Fruit fly (Drosophila melanogaster) whole organism, embryonic: ENCODE results near the gene PolA1.
A peak's percentile ranks its signal among the peaks of the same experiment; 100 is the strongest.

Experiments used
- ATbp ChIP-seq: fragments of 200-800 bp; sonication (Bioruptor generic); optimal IDR thresholded peaks from 2 replicates; lab custom pipeline; 2017; ENCODE audit warnings: missing biosample characterization, mild to moderate bottlenecking, missing genetic modification characterization, missing genetic modification reagents
- Asciz ChIP-seq: fragments of 200-800 bp; sonication (Bioruptor generic); optimal IDR thresholded peaks from 2 replicates; lab custom pipeline; 2017; ENCODE audit warnings: missing biosample characterization, mild to moderate bottlenecking, missing genetic modification characterization, missing genetic modification reagents
- Atf6 ChIP-seq: fragments of 200-800 bp; sonication (Bioruptor generic); IDR thresholded peaks from 2 replicates; pipeline ENCODE4 v1.3.6; 2022; ENCODE audit warnings: missing biosample characterization, missing genetic modification characterization
- CG10959 ChIP-seq: fragments of 200-800 bp; sonication (Bioruptor generic); IDR thresholded peaks from 2 replicates; pipeline ENCODE4 v1.3.6; 2022; ENCODE audit warnings: missing biosample characterization, missing genetic modification characterization
- CG12391 ChIP-seq: fragments of 200-800 bp; sonication (Bioruptor generic); optimal IDR thresholded peaks from 3 replicates; lab custom pipeline; 2018; ENCODE audit warnings: missing biosample characterization, mild to moderate bottlenecking, missing genetic modification characterization, moderate library complexity
- CG13775 ChIP-seq: fragments of 200-800 bp; sonication (Bioruptor generic); optimal IDR thresholded peaks from 3 replicates; lab custom pipeline; 2017; ENCODE audit warnings: missing biosample characterization, mild to moderate bottlenecking, missing genetic modification characterization
- CG14667 ChIP-seq: fragments of 200-800 bp; sonication (Bioruptor generic); IDR thresholded peaks from 2 replicates; pipeline ENCODE4 v1.3.6; 2022; ENCODE audit warnings: missing biosample characterization, missing genetic modification characterization
- CG15479 ChIP-seq: fragments of 200-800 bp; sonication (Bioruptor generic); optimal IDR thresholded peaks from 3 replicates; lab custom pipeline; 2019; ENCODE audit warnings: missing biosample characterization, mild to moderate bottlenecking, missing genetic modification characterization, moderate library complexity
- CG17328 ChIP-seq: fragments of 200-800 bp; sonication (Bioruptor generic); IDR thresholded peaks from 2 replicates; pipeline ENCODE4 v1.3.6; 2022; ENCODE audit warnings: missing biosample characterization, missing genetic modification characterization
- CG18599 ChIP-seq: fragments of 200-800 bp; sonication (Bioruptor generic); optimal IDR thresholded peaks from 3 replicates; lab custom pipeline; 2017; ENCODE audit warnings: missing biosample characterization, missing genetic modification characterization, mild to moderate bottlenecking, moderate library complexity, missing genetic modification reagents
- CG2875 ChIP-seq: fragments of 200-800 bp; sonication (Bioruptor generic); optimal IDR thresholded peaks from 2 replicates; lab custom pipeline; 2017; ENCODE audit warnings: missing biosample characterization, mild to moderate bottlenecking, missing genetic modification characterization, missing genetic modification reagents
- CG3726 ChIP-seq: fragments of 200-800 bp; sonication (Bioruptor generic); IDR thresholded peaks from 3 replicates; pipeline ENCODE4, ENCODE4 v1.3.6; 2022; ENCODE audit warnings: missing biosample characterization, missing genetic modification characterization
- CG4424 ChIP-seq: fragments of 200-800 bp; sonication (Bioruptor generic); optimal IDR thresholded peaks from 3 replicates; lab custom pipeline; 2016; ENCODE audit warnings: missing biosample characterization, missing genetic modification characterization
- CG7556 ChIP-seq: fragments of 200-800 bp; sonication (Bioruptor generic); optimal IDR thresholded peaks from 2 replicates; lab custom pipeline; 2017; ENCODE audit warnings: missing biosample characterization, mild to moderate bottlenecking, missing genetic modification characterization
- CG8290 ChIP-seq, 3 experiments: fragments of 200-800 bp; sonication (Bioruptor generic); optimal IDR thresholded peaks; 2 replicates each; lab custom pipeline; 2016 to 2019; ENCODE audit warnings: missing biosample characterization in 3 of 3, missing genetic modification characterization in 3 of 3, mild to moderate bottlenecking in 2 of 3, moderate library complexity in 1 of 3
- CG9727 ChIP-seq: fragments of 200-800 bp; sonication (Bioruptor generic); optimal IDR thresholded peaks from 3 replicates; lab custom pipeline; 2017; ENCODE audit warnings: missing biosample characterization, mild to moderate bottlenecking, missing genetic modification characterization
- Camta ChIP-seq: fragments of 200-800 bp; sonication (Bioruptor generic); optimal IDR thresholded peaks from 2 replicates; lab custom pipeline; 2016; ENCODE audit warnings: missing biosample characterization, missing genetic modification characterization
- Chrac-16 ChIP-seq: fragments of 200-800 bp; sonication (Bioruptor generic); optimal IDR thresholded peaks from 3 replicates; lab custom pipeline; 2016; ENCODE audit warnings: missing biosample characterization, missing genetic modification characterization
- Dek ChIP-seq: fragments of 200-800 bp; sonication (Bioruptor generic); optimal IDR thresholded peaks from 3 replicates; lab custom pipeline; 2019; ENCODE audit warnings: missing biosample characterization, mild to moderate bottlenecking, missing genetic modification characterization, moderate library complexity
- E2f2 ChIP-seq: fragments of 200-800 bp; sonication (Bioruptor generic); IDR thresholded peaks from 2 replicates; pipeline ENCODE4 v1.3.6; 2022; ENCODE audit warnings: missing biosample characterization, missing genetic modification characterization
- Fer1 ChIP-seq: fragments of 200-800 bp; sonication (Bioruptor generic); optimal IDR thresholded peaks from 2 replicates; lab custom pipeline; 2017; ENCODE audit warnings: missing biosample characterization, mild to moderate bottlenecking, missing genetic modification characterization
- Gug ChIP-seq: fragments of 200-800 bp; sonication (Bioruptor generic); IDR thresholded peaks from 4 replicates; pipeline ENCODE4 v1.3.6; 2022; ENCODE audit warnings: missing biosample characterization, missing genetic modification characterization
- HLH3B ChIP-seq: fragments of 200-800 bp; sonication (Bioruptor generic); IDR thresholded peaks from 2 replicates; pipeline ENCODE4 v1.3.6; 2022; ENCODE audit warnings: missing biosample characterization, missing genetic modification characterization
- Hmr ChIP-seq: fragments of 200-800 bp; sonication (Bioruptor generic); optimal IDR thresholded peaks from 3 replicates; lab custom pipeline; 2017; ENCODE audit warnings: mild to moderate bottlenecking, missing biosample characterization, missing genetic modification reagents, missing genetic modification characterization
- Med ChIP-seq: fragments of 200-800 bp; sonication (Bioruptor generic); peaks from one replicate; lab custom pipeline; 2016; ENCODE audit warnings: missing biosample characterization, missing genetic modification characterization, mild to moderate bottlenecking, inconsistent platforms, moderate library complexity
- NC2α ChIP-seq: fragments of 200-800 bp; sonication (Bioruptor generic); optimal IDR thresholded peaks from 2 replicates; lab custom pipeline; 2016; ENCODE audit warnings: missing biosample characterization, missing genetic modification characterization
- Xrp1 ChIP-seq: fragments of 200-800 bp; sonication (Bioruptor generic); IDR thresholded peaks from 2 replicates; pipeline ENCODE4 v1.3.6; 2022; ENCODE audit warnings: missing biosample characterization, missing genetic modification characterization
- abd-A ChIP-seq: fragments of 200-800 bp; sonication (Bioruptor generic); optimal IDR thresholded peaks from 3 replicates; lab custom pipeline; 2019; ENCODE audit warnings: missing biosample characterization, mild to moderate bottlenecking, missing genetic modification characterization, moderate library complexity
- al ChIP-seq: fragments of 200-800 bp; sonication (Bioruptor generic); IDR thresholded peaks from 2 replicates; pipeline ENCODE4 v1.3.6; 2022; ENCODE audit warnings: missing biosample characterization, missing genetic modification characterization
- dati ChIP-seq: fragments of 200-800 bp; sonication (Bioruptor generic); IDR thresholded peaks from 2 replicates; pipeline ENCODE4 v1.3.6; 2022; ENCODE audit warnings: missing biosample characterization, missing genetic modification characterization
- gce ChIP-seq: fragments of 200-800 bp; sonication (Bioruptor generic); IDR thresholded peaks from 3 replicates; pipeline ENCODE4 v1.3.6; 2022; ENCODE audit warnings: missing biosample characterization, missing genetic modification characterization
- gsb ChIP-seq: fragments of 200-800 bp; sonication (Bioruptor generic); IDR thresholded peaks from 2 replicates; pipeline ENCODE4 v1.3.6; 2022; ENCODE audit warnings: missing biosample characterization, missing genetic modification characterization
- h ChIP-seq: fragments of >200 bp; optimal IDR thresholded peaks from 2 replicates; lab custom pipeline; 2017
- hb ChIP-seq: fragments of 200-800 bp; sonication (Bioruptor generic); IDR thresholded peaks from 3 replicates; pipeline ENCODE4 v1.3.6; 2022; ENCODE audit warnings: missing biosample characterization, missing genetic modification characterization; ENCODE audit not compliant: partially characterized antibody
- lab ChIP-seq: fragments of 200-800 bp; sonication (Bioruptor generic); optimal IDR thresholded peaks from 3 replicates; lab custom pipeline; 2017; ENCODE audit warnings: missing biosample characterization, missing genetic modification characterization, mild to moderate bottlenecking, moderate library complexity, missing genetic modification reagents
- pros ChIP-seq: fragments of 200-800 bp; sonication (Bioruptor generic); optimal IDR thresholded peaks from 3 replicates; lab custom pipeline; 2019; ENCODE audit warnings: missing biosample characterization, mild to moderate bottlenecking, missing genetic modification characterization, moderate library complexity
- psq ChIP-seq: fragments of 200-800 bp; sonication (Bioruptor generic); optimal IDR thresholded peaks from 2 replicates; lab custom pipeline; 2017; ENCODE audit warnings: missing biosample characterization, missing genetic modification characterization
- sd ChIP-seq: fragments of 200-800 bp; sonication (Bioruptor generic); optimal IDR thresholded peaks from 3 replicates; lab custom pipeline; 2018; ENCODE audit warnings: missing biosample characterization, mild to moderate bottlenecking, missing genetic modification characterization, moderate library complexity
- sens ChIP-seq: fragments of 200-800 bp; sonication (Bioruptor generic); peaks from one replicate; lab custom pipeline; 2016; ENCODE audit warnings: missing biosample characterization, missing genetic modification characterization
- sens-2 ChIP-seq: fragments of 200-800 bp; sonication (Bioruptor generic); IDR thresholded peaks from 2 replicates; pipeline ENCODE4 v1.3.6; 2022; ENCODE audit warnings: missing biosample characterization, missing genetic modification characterization
- stwl ChIP-seq: fragments of 200-800 bp; sonication (Bioruptor generic); optimal IDR thresholded peaks from 3 replicates; lab custom pipeline; 2018; ENCODE audit warnings: missing biosample characterization, mild to moderate bottlenecking, missing genetic modification characterization, moderate library complexity
- tap ChIP-seq: fragments of 200-800 bp; optimal IDR thresholded peaks from 3 replicates; lab custom pipeline; 2019; ENCODE audit warnings: missing biosample characterization, mild to moderate bottlenecking, missing genetic modification characterization, moderate library complexity
- tin ChIP-seq: fragments of 200-800 bp; sonication (Bioruptor generic); optimal IDR thresholded peaks from 3 replicates; lab custom pipeline; 2016; ENCODE audit warnings: missing biosample characterization, missing genetic modification characterization
- tll ChIP-seq, 2 experiments: fragments of 200-800 bp in 1 of 2; fragments of >200 bp in 1 of 2; sonication (Bioruptor generic) in 1 of 2; optimal IDR thresholded peaks; 2 replicates each; lab custom pipeline; 2017 to 2019; ENCODE audit warnings: missing biosample characterization in 2 of 2, missing genetic modification characterization in 2 of 2, mild to moderate bottlenecking in 1 of 2, moderate library complexity in 1 of 2
- trem ChIP-seq: fragments of 200-800 bp; optimal IDR thresholded peaks from 3 replicates; lab custom pipeline; 2019; ENCODE audit warnings: missing biosample characterization, mild to moderate bottlenecking, missing genetic modification characterization, moderate library complexity
- twi ChIP-seq: fragments of 200-800 bp; optimal IDR thresholded peaks from 2 replicates; lab custom pipeline; 2019; ENCODE audit warnings: missing biosample characterization, mild to moderate bottlenecking, missing genetic modification characterization, moderate library complexity

The PolA1 gene

DNA sequence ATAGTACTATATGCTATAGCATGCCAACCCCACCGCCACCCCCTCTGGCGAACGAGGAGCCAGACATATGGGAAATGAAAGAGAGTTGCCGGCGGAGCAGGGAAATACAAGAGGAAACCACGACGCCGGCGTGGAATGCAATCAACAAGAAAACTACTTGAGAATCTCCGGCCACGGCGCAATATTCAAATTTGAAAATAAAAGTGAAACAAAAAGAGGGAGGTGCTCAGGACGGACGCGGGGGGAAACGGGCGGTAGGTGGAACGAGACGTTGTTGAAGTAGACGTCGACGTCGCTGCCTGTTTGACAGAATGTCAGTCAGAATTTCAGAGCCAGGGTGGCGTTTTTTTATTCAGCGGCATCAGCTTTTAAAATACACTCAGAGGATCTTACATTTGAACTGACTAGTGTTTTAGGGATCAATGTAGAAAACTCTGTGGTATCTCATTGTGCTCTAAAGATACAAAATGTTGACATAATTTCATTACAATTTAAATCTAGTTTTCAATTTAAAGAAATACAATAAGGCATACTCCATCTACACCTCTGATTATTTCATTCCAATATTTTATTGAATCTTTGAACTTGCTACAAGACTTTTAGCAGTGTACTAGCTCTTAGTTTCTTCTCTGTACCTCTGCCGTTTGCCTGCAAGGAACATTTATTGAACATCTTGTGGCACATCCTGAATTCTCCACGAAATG is 35.4 kb downstream of the PolA1 start (continued):
- TF ChIP-seq E2f2 = no peak
- no peak for TF ChIP-seq CG9727 (GFP tag; lab: Kevin White, UChicago)
- TF ChIP-seq pros (GFP tag; lab: Kevin White, UChicago) = peak; percentile 67
- TF ChIP-seq Chrac-16 = no peak
- TF ChIP-seq CG14667 (GFP tag; lab: Robert Waterston, UW) = no peak
- no peak for TF ChIP-seq stwl (tag; lab: Kevin White, UChicago)
- TF ChIP-seq CG13775 (GFP tag; lab: Kevin White, UChicago) = no peak
- TF ChIP-seq psq = no peak
- no peak for TF ChIP-seq dati (GFP tag; lab: Robert Waterston, UW)
- no peak for TF ChIP-seq NC2α (GFP tag; lab: Kevin White, UChicago)
- no peak for TF ChIP-seq abd-A (tag; lab: Kevin White, UChicago)
- TF ChIP-seq CG12391 (tag; lab: Kevin White, UChicago) = peak; percentile 1
- no peak for TF ChIP-seq Asciz (GFP tag; lab: Kevin White, UChicago)
- no peak for TF ChIP-seq gsb (GFP tag; lab: Robert Waterston, UW)
- no peak for TF ChIP-seq CG4424 (GFP tag; lab: Kevin White, UChicago)
- TF ChIP-seq CG7556 (GFP tag; lab: Kevin White, UChicago) = no peak
- TF ChIP-seq trem = no peak
- TF ChIP-seq CG17328 (GFP tag; lab: Robert Waterston, UW) = no peak
- no peak for TF ChIP-seq al (GFP tag; lab: Robert Waterston, UW)

DNA sequence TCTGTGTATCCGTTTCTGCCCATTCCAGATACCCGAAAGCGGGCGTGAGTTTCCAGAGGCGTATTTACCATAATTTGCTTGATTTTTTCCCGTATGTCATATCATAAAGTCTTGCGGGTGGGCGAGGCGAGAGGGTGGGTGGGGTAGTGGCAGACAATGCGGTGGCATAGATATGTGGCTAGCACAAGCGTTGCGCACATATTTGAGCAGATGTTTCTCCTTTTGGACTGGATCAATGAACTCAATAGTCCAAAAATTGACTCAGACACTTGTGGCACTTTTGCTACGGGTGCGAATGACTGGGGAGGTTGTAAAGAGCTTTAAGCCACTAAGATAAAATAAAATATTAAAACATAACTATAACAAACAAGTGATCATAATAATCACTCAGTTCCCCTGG is 36.4 kb downstream of the PolA1 start:
- no peak for TF ChIP-seq hb (GFP tag; lab: Robert Waterston, UW)
- TF ChIP-seq sd (tag; lab: Kevin White, UChicago) = no peak
- peak; percentile 25 for TF ChIP-seq Med (GFP tag; lab: Kevin White, UChicago)
- peak; percentile 53 for TF ChIP-seq sens (GFP tag; lab: Kevin White, UChicago)
- TF ChIP-seq tll (GFP tag; optimal IDR thresholded peaks at IDR 0.05; lab: Kevin White, UChicago) = peak in 1 of 2 experiments; percentile 58
- no peak for TF ChIP-seq Xrp1 (GFP tag; lab: Robert Waterston, UW)
- TF ChIP-seq Fer1 (GFP tag; lab: Kevin White, UChicago) = peak; percentile 1
- TF ChIP-seq sens-2 (GFP tag; lab: Robert Waterston, UW) = no peak
- TF ChIP-seq gce (GFP tag; lab: Robert Waterston, UW) = 0 out of 3 replicates have a peak, but pooled peaks have one; percentile 29
- TF ChIP-seq CG18599 (GFP tag; lab: Kevin White, UChicago) = peak; percentile 37
- TF ChIP-seq CG10959 (GFP tag; lab: Robert Waterston, UW) = no peak
- peak; percentile 4 for TF ChIP-seq Dek (tag; lab: Kevin White, UChicago)
- TF ChIP-seq HLH3B (GFP tag; lab: Robert Waterston, UW) = 0 out of 2 replicates have a peak, but pooled peaks have one; percentile 12
- TF ChIP-seq CG15479 (GFP tag; lab: Kevin White, UChicago) = peak; percentile 16
- TF ChIP-seq ATbp (GFP tag; lab: Kevin White, UChicago) = peak; percentile 36
- peak; percentile 41 for TF ChIP-seq twi (tag; lab: Kevin White, UChicago)
- TF ChIP-seq Camta (GFP tag; lab: Kevin White, UChicago) = no peak
- no peak for TF ChIP-seq Gug (GFP tag; lab: Robert Waterston, UW)
- no peak for TF ChIP-seq tin (GFP tag; lab: Kevin White, UChicago)
- TF ChIP-seq lab = peak; percentile 33
- TF ChIP-seq tap (tag; lab: Kevin White, UChicago) = peak; percentile 10
- peak; percentile 9 for TF ChIP-seq Hmr
- TF ChIP-seq Atf6 (GFP tag; lab: Robert Waterston, UW) = no peak
- no peak for TF ChIP-seq CG14667 (GFP tag; lab: Robert Waterston, UW)
- TF ChIP-seq CG2875 (GFP tag; lab: Kevin White, UChicago) = no peak
- no peak for TF ChIP-seq CG3726 (GFP tag; lab: Robert Waterston, UW)
- no peak for TF ChIP-seq CG8290 (GFP tag; optimal IDR thresholded peaks at IDR 0.05; lab: Kevin White, UChicago)
- peak in 1 of 2 experiments; percentile 13 for TF ChIP-seq CG8290 (tag; optimal IDR thresholded peaks at IDR 0.05; lab: Kevin White, UChicago)
- no peak for TF ChIP-seq h (lab: Kevin White, UChicago)
